Worm (Caenorhabditis elegans) whole organism, L2 larva: Measurements from ENCODE around the gene dhgd-1.

Source experiments
- F13H6.1 ChIP-seq: sonication (generic microtip); optimal IDR thresholded peaks from 2 replicates; lab custom pipeline; 2016; ENCODE audit warnings: missing genetic modification characterization, missing compliant biosample characterization
- R02D3.7 ChIP-seq: fragments of 150-350 bp; optimal IDR thresholded peaks from 2 replicates; lab custom pipeline; 2014; ENCODE audit warnings: missing biosample characterization, missing genetic modification characterization
- Y55F3AM.14 ChIP-seq: fragments of 200-800 bp; sonication (Bioruptor generic); optimal IDR thresholded peaks from 2 replicates; lab custom pipeline; 2018; ENCODE audit warnings: mild to moderate bottlenecking, missing genetic modification characterization, missing compliant biosample characterization
- ZK546.5 ChIP-seq: sonication (generic microtip); optimal IDR thresholded peaks from 2 replicates; lab custom pipeline; 2017; ENCODE audit warnings: missing biosample characterization, missing genetic modification characterization
- alr-1 ChIP-seq: fragments of 150-350 bp; optimal IDR thresholded peaks from 2 replicates; lab custom pipeline; 2014; ENCODE audit warnings: missing biosample characterization, missing genetic modification characterization
- aly-2 ChIP-seq: fragments of 150-350 bp; optimal IDR thresholded peaks from 2 replicates; lab custom pipeline; 2014; ENCODE audit warnings: missing biosample characterization, missing genetic modification characterization
- ama-1 ChIP-seq: fragments of 150-350 bp; optimal IDR thresholded peaks from 2 replicates; lab custom pipeline; 2018; ENCODE audit warnings: inconsistent platforms
- blmp-1 ChIP-seq: sonication (generic microtip); optimal IDR thresholded peaks from 2 replicates; lab custom pipeline; 2017; ENCODE audit warnings: missing genetic modification characterization, mild to moderate bottlenecking, missing compliant biosample characterization, antibody characterized with exemption, moderate library complexity; ENCODE audit not compliant: insufficient read depth
- crh-2 ChIP-seq: sonication (generic microtip); optimal IDR thresholded peaks from 2 replicates; lab custom pipeline; 2017; ENCODE audit warnings: missing biosample characterization, missing genetic modification characterization
- dmd-4 ChIP-seq: sonication (generic microtip); optimal IDR thresholded peaks from 2 replicates; lab custom pipeline; 2017; ENCODE audit warnings: missing biosample characterization, missing genetic modification characterization
- fos-1 ChIP-seq: fragments of 150-350 bp; optimal IDR thresholded peaks from 2 replicates; lab custom pipeline; 2014; ENCODE audit warnings: missing biosample characterization, missing genetic modification characterization
- gmeb-1 ChIP-seq: fragments of 150-350 bp; optimal IDR thresholded peaks from 2 replicates; lab custom pipeline; 2014; ENCODE audit warnings: missing biosample characterization, missing genetic modification characterization
- lin-11 ChIP-seq: fragments of 150-350 bp; sonication (generic microtip); optimal IDR thresholded peaks from 2 replicates; lab custom pipeline; 2014; ENCODE audit warnings: missing biosample characterization, missing genetic modification characterization, inconsistent platforms, mixed read lengths
- lin-13 ChIP-seq: fragments of 150-350 bp; optimal IDR thresholded peaks from 2 replicates; lab custom pipeline; 2014; ENCODE audit warnings: missing biosample characterization, missing genetic modification reagents, missing genetic modification characterization
- lsy-2 ChIP-seq, 2 experiments: fragments of 150-350 bp in 1 of 2; sonication (generic microtip) in 1 of 2; optimal IDR thresholded peaks; 2 replicates each; lab custom pipeline; 2014 to 2017; ENCODE audit warnings: missing biosample characterization in 2 of 2, missing genetic modification characterization in 2 of 2
- mab-5 ChIP-seq: fragments of 150-350 bp; optimal IDR thresholded peaks from 2 replicates; lab custom pipeline; 2014; ENCODE audit warnings: missing biosample characterization, missing genetic modification characterization
- mbf-1 ChIP-seq: sonication (generic microtip); optimal IDR thresholded peaks from 2 replicates; lab custom pipeline; 2017; ENCODE audit warnings: missing biosample characterization, missing genetic modification characterization
- mdl-1 ChIP-seq, 2 experiments: fragments of 150-350 bp in 1 of 2; sonication (generic microtip) in 1 of 2; optimal IDR thresholded peaks; 2 replicates each; lab custom pipeline; 2017; ENCODE audit warnings: missing biosample characterization in 2 of 2, missing genetic modification characterization in 2 of 2
- nhr-10 ChIP-seq: sonication (generic microtip); optimal IDR thresholded peaks from 2 replicates; lab custom pipeline; 2017; ENCODE audit warnings: missing biosample characterization, missing genetic modification characterization
- nhr-11 ChIP-seq: fragments of 150-350 bp; optimal IDR thresholded peaks from 2 replicates; lab custom pipeline; 2014; ENCODE audit warnings: missing biosample characterization, missing genetic modification characterization
- nhr-12 ChIP-seq: fragments of 150-350 bp; optimal IDR thresholded peaks from 2 replicates; lab custom pipeline; 2014; ENCODE audit warnings: missing biosample characterization, missing genetic modification characterization
- nhr-129 ChIP-seq: fragments of 150-350 bp; optimal IDR thresholded peaks from 2 replicates; lab custom pipeline; 2014; ENCODE audit warnings: missing biosample characterization, missing genetic modification characterization
- nhr-21 ChIP-seq: fragments of 150-350 bp; optimal IDR thresholded peaks from 2 replicates; lab custom pipeline; 2014; ENCODE audit warnings: missing biosample characterization, missing genetic modification characterization
- nhr-237 ChIP-seq: fragments of 150-350 bp; optimal IDR thresholded peaks from 2 replicates; lab custom pipeline; 2014; ENCODE audit warnings: missing biosample characterization, missing genetic modification characterization
- nhr-25 ChIP-seq: fragments of 150-350 bp; sonication (generic microtip); optimal IDR thresholded peaks from 3 replicates; lab custom pipeline; 2014; ENCODE audit warnings: missing biosample characterization, missing genetic modification characterization
- peb-1 ChIP-seq: fragments of 150-350 bp; optimal IDR thresholded peaks from 2 replicates; lab custom pipeline; 2014; ENCODE audit warnings: missing biosample characterization, missing genetic modification characterization
- sem-4 ChIP-seq: fragments of 150-350 bp; optimal IDR thresholded peaks from 2 replicates; lab custom pipeline; 2014; ENCODE audit warnings: missing biosample characterization, missing genetic modification reagents, missing genetic modification characterization
- skn-1 ChIP-seq: sonication (generic microtip); optimal IDR thresholded peaks from 2 replicates; lab custom pipeline; 2017; ENCODE audit warnings: missing biosample characterization, missing genetic modification characterization
- sma-9 ChIP-seq, 2 experiments: fragments of 150-350 bp in 1 of 2; sonication (generic microtip) in 1 of 2; optimal IDR thresholded peaks; 2 replicates each; lab custom pipeline; 2014 to 2016; ENCODE audit warnings: missing genetic modification characterization in 2 of 2, mild to moderate bottlenecking in 1 of 2, missing biosample characterization in 1 of 2, missing compliant biosample characterization in 1 of 2, missing genetic modification reagents in 1 of 2, moderate library complexity in 1 of 2
- snpc-4 ChIP-seq: fragments of 150-350 bp; optimal IDR thresholded peaks from 2 replicates; lab custom pipeline; 2014; ENCODE audit warnings: missing biosample characterization, missing genetic modification characterization
- unc-39 ChIP-seq: fragments of 150-350 bp; optimal IDR thresholded peaks from 2 replicates; lab custom pipeline; 2014; ENCODE audit warnings: missing biosample characterization, missing genetic modification characterization
- unc-55 ChIP-seq: fragments of 150-350 bp; sonication (generic microtip); optimal IDR thresholded peaks from 3 replicates; lab custom pipeline; 2014; ENCODE audit warnings: missing biosample characterization, missing genetic modification reagents, missing genetic modification characterization
- unc-62 ChIP-seq: fragments of 150-350 bp; optimal IDR thresholded peaks from 2 replicates; lab custom pipeline; 2014; ENCODE audit warnings: missing biosample characterization, missing genetic modification reagents, missing genetic modification characterization
- zag-1 ChIP-seq: fragments of 150-350 bp; optimal IDR thresholded peaks from 2 replicates; lab custom pipeline; 2014; ENCODE audit warnings: missing biosample characterization, missing genetic modification characterization
- ztf-1 ChIP-seq: fragments of 200-800 bp; sonication (Bioruptor generic); conservative IDR thresholded peaks from 2 replicates; pipeline ENCODE4 v1.3.6; 2022; ENCODE audit warnings: missing genetic modification characterization, missing compliant biosample characterization
- ztf-11 ChIP-seq: sonication (generic microtip); optimal IDR thresholded peaks from 2 replicates; lab custom pipeline; 2017; ENCODE audit warnings: missing biosample characterization, missing genetic modification characterization

The dhgd-1 gene

DNA sequence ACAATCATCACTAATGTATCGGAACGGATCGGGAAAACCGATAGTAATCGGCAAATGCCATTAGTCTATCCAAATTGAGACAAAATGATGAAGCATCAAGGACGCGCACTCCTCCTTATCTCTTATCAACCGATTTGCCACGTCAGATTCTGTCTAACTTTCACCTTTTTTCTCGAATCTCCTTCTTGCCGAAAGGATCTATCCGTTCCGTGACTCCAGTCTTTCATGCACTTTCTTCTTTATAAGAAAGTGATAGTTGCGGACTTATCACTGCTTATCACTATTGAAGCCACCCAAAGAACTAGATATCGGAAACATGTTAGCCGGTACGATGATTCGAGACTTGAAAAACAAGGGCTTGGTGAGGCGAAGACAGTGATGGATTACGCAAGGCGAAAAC lies 49.9 kb downstream of the dhgd-1 start:
- TF ChIP-seq zag-1: no peak
- no peak for TF ChIP-seq lin-11 (tag; lab: Kevin White, UChicago)
- TF ChIP-seq blmp-1 (tag; lab: Kevin White, UChicago): peak; percentile 90
- TF ChIP-seq ZK546.5 (tag; lab: Kevin White, UChicago): no peak
- peak; percentile 84 for TF ChIP-seq nhr-21
- TF ChIP-seq nhr-11: no peak
- TF ChIP-seq unc-62 (GFP tag; lab: Kevin White, UChicago): no peak
- peak; percentile 56 for TF ChIP-seq sma-9 (GFP tag; optimal IDR thresholded peaks at IDR 0.05; lab: Kevin White, UChicago)
- no peak for TF ChIP-seq sma-9 (tag; optimal IDR thresholded peaks at IDR 0.05; lab: Kevin White, UChicago)
- no peak for TF ChIP-seq Y55F3AM.14
- TF ChIP-seq gmeb-1 (tag; lab: Kevin White, UChicago): no peak
- no peak for TF ChIP-seq nhr-10 (tag; lab: Kevin White, UChicago)
- TF ChIP-seq peb-1 (tag; lab: Kevin White, UChicago): no peak
- TF ChIP-seq nhr-237 (tag; lab: Kevin White, UChicago): no peak
- no peak for TF ChIP-seq sem-4 (tag; lab: Kevin White, UChicago)
- peak; percentile 5 for TF ChIP-seq crh-2 (tag; lab: Kevin White, UChicago)
- no peak for TF ChIP-seq alr-1
- TF ChIP-seq snpc-4 (tag; lab: Kevin White, UChicago): no peak
- peak; percentile 7 for TF ChIP-seq nhr-25
- peak; percentile 36 for TF ChIP-seq fos-1 (tag; lab: Kevin White, UChicago)
- no peak for TF ChIP-seq ztf-11 (tag; lab: Kevin White, UChicago)
- TF ChIP-seq lin-13: no peak
- no peak for TF ChIP-seq unc-55 (GFP tag; lab: Kevin White, UChicago)
- peak in 1 of 2 experiments; percentile 12 for TF ChIP-seq lsy-2 (tag; optimal IDR thresholded peaks at IDR 0.05; lab: Kevin White, UChicago)
- no peak for TF ChIP-seq mab-5
- TF ChIP-seq unc-39 (tag; lab: Kevin White, UChicago): no peak

DNA sequence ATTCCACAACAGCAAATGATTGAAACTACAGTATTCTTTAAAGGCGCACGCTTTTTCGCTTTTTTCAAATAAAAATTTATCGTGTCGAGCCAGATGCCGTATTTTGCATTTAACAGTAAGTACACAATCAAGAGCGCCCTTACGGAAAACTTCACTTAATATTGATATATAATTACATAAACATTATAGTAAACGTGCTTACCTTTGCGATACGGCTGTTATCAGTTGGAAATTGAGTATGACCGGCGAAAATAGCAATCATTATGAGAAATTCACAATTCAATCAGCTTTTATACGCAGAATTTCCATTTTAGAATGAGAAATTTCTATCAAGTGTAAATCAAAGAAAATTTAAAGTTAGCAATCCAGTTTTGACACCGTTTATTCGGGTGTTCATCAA lies 51.7 kb downstream of the dhgd-1 start, which contains the start of gene B0334.20:
Gene B0334.20 (minus strand): TSS at position 262 of the 400 bp plus-strand sequence.
- TF ChIP-seq fos-1 (tag; lab: Kevin White, UChicago) (peak; percentile 53), nhr-12 (tag; lab: Kevin White, UChicago) (no peak)

DNA sequence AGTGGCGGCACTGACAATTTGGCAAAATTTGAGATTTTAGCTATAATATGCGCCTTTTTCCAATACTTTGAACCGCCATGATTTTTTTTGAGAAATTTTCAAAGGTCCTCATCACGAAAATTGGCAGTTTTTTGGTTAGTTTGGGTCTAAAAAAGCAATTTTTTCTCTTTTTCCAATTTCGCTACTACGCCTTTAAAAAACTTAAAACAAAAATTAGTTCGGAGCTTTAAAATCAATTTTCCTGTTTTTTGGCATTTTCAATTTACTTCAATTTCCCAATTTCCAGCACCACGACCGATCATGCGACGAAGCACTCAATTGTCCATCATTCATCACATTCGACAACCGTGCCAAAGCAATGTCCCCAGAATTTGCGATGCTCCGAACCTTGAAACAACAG lies 54.5 kb downstream of the dhgd-1 start, which contains the start of gene B0334.5:
Gene B0334.5 (plus strand): TSS at position 301 of the 400 bp plus-strand sequence.
- TF ChIP-seq crh-2 (tag; lab: Kevin White, UChicago): no peak
- no peak for TF ChIP-seq unc-62 (GFP tag; lab: Kevin White, UChicago)
- TF ChIP-seq mbf-1 (tag; lab: Kevin White, UChicago): no peak
- TF ChIP-seq R02D3.7 (tag; lab: Kevin White, UChicago): no peak
- TF ChIP-seq ZK546.5 (tag; lab: Kevin White, UChicago): no peak
- TF ChIP-seq alr-1: no peak

DNA sequence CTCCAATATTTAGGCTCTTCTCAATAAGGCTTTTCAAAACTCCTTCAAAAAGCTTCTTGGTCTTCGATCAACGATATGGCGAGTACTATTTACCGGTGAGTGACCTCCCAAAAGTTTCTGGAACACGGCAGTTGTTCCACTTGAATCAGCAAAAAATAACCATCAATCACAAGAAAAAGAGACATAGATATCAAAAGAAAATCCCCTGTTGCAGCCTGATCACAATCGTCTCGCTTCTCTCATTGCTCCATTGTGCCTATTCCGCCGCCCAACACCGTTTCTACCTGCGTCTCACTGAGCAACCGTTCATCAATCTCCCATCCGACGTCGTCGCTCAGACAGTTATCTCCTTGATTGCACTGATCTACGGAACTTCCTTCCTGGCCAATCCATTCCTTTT lies 55.1 kb downstream of the dhgd-1 start, which contains the start of gene emc-5:
Gene emc-5 (plus strand): TSS at position 14 of the 400 bp plus-strand sequence.
- TF ChIP-seq lsy-2 (tag; optimal IDR thresholded peaks at IDR 0.05; lab: Kevin White, UChicago): peak in 1 of 2 experiments; percentile 34
- TF ChIP-seq R02D3.7 (tag; lab: Kevin White, UChicago): no peak
- TF ChIP-seq mdl-1 (tag; optimal IDR thresholded peaks at IDR 0.05; lab: Kevin White, UChicago): no peak
- peak; percentile 43 for TF ChIP-seq F13H6.1 (tag; lab: Kevin White, UChicago)
- TF ChIP-seq sma-9 (GFP tag; optimal IDR thresholded peaks at IDR 0.05; lab: Kevin White, UChicago): peak; percentile 17
- TF ChIP-seq sma-9 (tag; optimal IDR thresholded peaks at IDR 0.05; lab: Kevin White, UChicago): no peak
- TF ChIP-seq mab-5: peak; percentile 9

DNA sequence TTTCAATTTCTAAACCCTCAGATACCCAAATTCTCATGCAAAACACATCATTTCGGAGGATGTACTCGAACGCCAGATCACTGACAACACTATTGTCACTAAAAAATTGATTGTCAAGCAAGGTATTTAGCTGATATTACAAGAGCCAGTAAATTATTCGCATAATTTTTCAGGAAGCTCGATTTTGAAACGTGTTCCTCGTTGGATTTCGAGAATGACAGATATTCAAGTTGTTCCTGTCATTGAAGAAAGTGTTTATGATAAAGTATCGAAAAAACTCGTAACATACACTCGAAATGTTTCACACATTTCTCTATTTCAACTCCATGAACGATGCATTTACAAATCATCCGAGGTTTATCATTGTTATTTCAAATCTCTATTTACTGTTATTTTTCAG lies 56.1 kb downstream of the dhgd-1 start:
- no peak for TF ChIP-seq alr-1
- no peak for TF ChIP-seq skn-1
- no peak for TF ChIP-seq dmd-4 (tag; lab: Kevin White, UChicago)
- no peak for TF ChIP-seq zag-1
- TF ChIP-seq ama-1 (lab: Kevin White, UChicago): no peak
- TF ChIP-seq nhr-10 (tag; lab: Kevin White, UChicago): no peak
- no peak for TF ChIP-seq fos-1 (tag; lab: Kevin White, UChicago)
- TF ChIP-seq aly-2 (tag; lab: Kevin White, UChicago): no peak
- no peak for TF ChIP-seq mab-5
- TF ChIP-seq nhr-129 (tag; lab: Kevin White, UChicago): no peak
- no peak for TF ChIP-seq unc-55 (GFP tag; lab: Kevin White, UChicago)
- no peak for TF ChIP-seq ztf-1 (GFP tag; lab: Robert Waterston, UW)
- no peak for TF ChIP-seq R02D3.7 (tag; lab: Kevin White, UChicago)
- TF ChIP-seq nhr-11: no peak
